Fruit fly (Drosophila melanogaster): ENCODE results near the gene CG34299.

The CG34299 gene

DNA sequence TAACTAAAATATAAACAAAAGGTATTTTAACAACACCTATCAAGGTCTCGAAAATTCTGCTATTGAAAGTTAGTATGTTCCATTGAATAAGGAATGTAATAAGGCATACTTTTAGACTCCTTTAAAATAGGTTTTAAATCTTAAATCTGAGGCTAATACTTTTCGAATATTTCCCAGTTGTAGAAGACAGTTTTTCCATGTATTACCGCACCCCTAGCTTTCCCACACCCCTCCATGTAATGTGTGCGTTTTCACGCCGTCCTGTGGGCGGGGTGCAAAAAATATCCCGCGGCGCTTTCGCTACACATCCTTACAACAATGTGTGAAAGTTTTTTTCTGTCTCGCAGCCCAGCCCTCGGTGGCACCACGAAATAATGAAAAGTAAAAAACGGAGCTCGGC, 24.8 kb upstream of the CG34299 start:
- no peak for TF ChIP-seq CG4318 (GFP tag; optimal IDR thresholded peaks at IDR 0.05)
- TF ChIP-seq CG11294 (GFP tag; IDR thresholded peaks at IDR 0.05) = no peak
- TF ChIP-seq CG6792 (GFP tag; optimal IDR thresholded peaks at IDR 0.05) = no peak
- no peak for TF ChIP-seq Hr38 (GFP tag; optimal IDR thresholded peaks at IDR 0.05)
- no peak for TF ChIP-seq Sox102F (GFP tag; optimal IDR thresholded peaks at IDR 0.05)
- no peak for TF ChIP-seq dac (GFP tag; optimal IDR thresholded peaks at IDR 0.05)
- no peak for TF ChIP-seq topi (GFP tag; optimal IDR thresholded peaks at IDR 0.05)
- TF ChIP-seq CG34406 (GFP tag; optimal IDR thresholded peaks at IDR 0.05) = no peak
- TF ChIP-seq CG16779 (tag; optimal IDR thresholded peaks at IDR 0.05) = no peak

DNA sequence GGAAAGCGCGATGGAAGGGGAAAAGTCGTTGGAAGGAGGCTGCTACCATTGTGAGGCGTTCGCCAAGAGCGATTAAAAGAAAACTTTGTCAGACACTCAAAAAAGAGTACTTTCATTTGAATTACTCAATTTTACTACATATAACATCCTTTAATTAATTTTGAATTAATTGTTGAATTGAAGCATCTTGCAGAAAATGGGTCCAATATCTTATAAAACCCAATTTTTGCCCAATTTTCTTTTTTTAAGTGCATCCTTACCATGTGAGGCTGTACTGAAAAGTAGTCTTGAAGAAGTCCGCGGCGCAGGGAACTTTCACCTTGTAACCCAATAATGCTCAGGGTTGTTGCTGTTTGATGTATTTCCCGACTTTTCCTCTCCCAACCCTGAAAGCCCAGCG, 14.1 kb upstream of the CG34299 start:
- TF ChIP-seq achi (GFP tag; optimal IDR thresholded peaks at IDR 0.05) = no peak
- TF ChIP-seq Ets21C (GFP tag; optimal IDR thresholded peaks at IDR 0.05) = no peak
- no peak for TF ChIP-seq CG15336 (GFP tag; IDR thresholded peaks at IDR 0.05)
- no peak for TF ChIP-seq pdm3 (GFP tag; optimal IDR thresholded peaks at IDR 0.05)
- TF ChIP-seq Blimp-1 (GFP tag; optimal IDR thresholded peaks at IDR 0.05) = no peak
- TF ChIP-seq Hr4 (GFP tag; optimal IDR thresholded peaks at IDR 0.05) = no peak
- TF ChIP-seq CG3032 (tag; optimal IDR thresholded peaks at IDR 0.05) = no peak
- no peak for TF ChIP-seq vri (GFP tag; optimal IDR thresholded peaks at IDR 0.05)
- TF ChIP-seq Eip78C (GFP tag) = no peak
- no peak for TF ChIP-seq CG8632 (GFP tag; optimal IDR thresholded peaks at IDR 0.05)
- no peak for TF ChIP-seq CG31627 (GFP tag; optimal IDR thresholded peaks at IDR 0.05)
- TF ChIP-seq Sox102F (GFP tag; optimal IDR thresholded peaks at IDR 0.05) = no peak
- no peak for TF ChIP-seq fd59A (GFP tag; optimal IDR thresholded peaks at IDR 0.05)
- no peak for TF ChIP-seq topi (GFP tag; optimal IDR thresholded peaks at IDR 0.05)
- no peak for TF ChIP-seq dsx (GFP tag; optimal IDR thresholded peaks at IDR 0.05; ENCODE audit: poor library complexity, severe bottlenecking)
- no peak for TF ChIP-seq CG8319 (GFP tag; optimal IDR thresholded peaks at IDR 0.05)
- no peak for TF ChIP-seq Eip93F (GFP tag; optimal IDR thresholded peaks at IDR 0.05)
- no peak for TF ChIP-seq CG4318 (GFP tag; optimal IDR thresholded peaks at IDR 0.05)
- no peak for TF ChIP-seq salr (GFP tag; optimal IDR thresholded peaks at IDR 0.05)
- TF ChIP-seq Gug (GFP tag; IDR thresholded peaks at IDR 0.05) = no peak

DNA sequence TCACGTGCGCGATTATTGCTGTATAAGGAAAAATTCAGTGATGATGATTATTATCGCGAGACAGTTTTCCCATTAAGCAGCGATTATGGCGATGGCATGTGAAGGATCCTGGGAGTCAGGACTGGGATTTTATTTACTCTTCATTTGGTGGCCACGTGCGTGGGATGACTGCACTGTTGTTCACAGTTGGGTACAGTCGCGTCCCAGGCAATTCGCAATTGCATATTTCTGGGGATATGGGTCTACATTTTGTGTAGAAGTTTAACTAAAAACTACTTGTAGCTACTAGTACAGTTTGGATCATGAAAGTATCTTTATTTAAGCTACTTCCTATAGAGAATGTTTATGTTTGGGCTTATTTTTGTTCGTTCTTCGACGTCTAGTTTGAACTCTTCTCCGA, 12.4 kb upstream of the CG34299 start:
- no peak for TF ChIP-seq Hr38 (GFP tag; optimal IDR thresholded peaks at IDR 0.05)
- no peak for TF ChIP-seq CG3032 (tag; optimal IDR thresholded peaks at IDR 0.05)
- TF ChIP-seq fkh (GFP tag; optimal IDR thresholded peaks at IDR 0.05) = no peak
- TF ChIP-seq CG7368 (GFP tag; optimal IDR thresholded peaks at IDR 0.05) = no peak
- TF ChIP-seq Lpt (GFP tag; optimal IDR thresholded peaks at IDR 0.05) = no peak
- no peak for TF ChIP-seq topi (GFP tag; optimal IDR thresholded peaks at IDR 0.05)
- TF ChIP-seq Sox102F (GFP tag; optimal IDR thresholded peaks at IDR 0.05) = no peak
- no peak for TF ChIP-seq Met (GFP tag; optimal IDR thresholded peaks at IDR 0.05)
- no peak for TF ChIP-seq CG8319 (GFP tag; optimal IDR thresholded peaks at IDR 0.05)
- TF ChIP-seq Gug (GFP tag; IDR thresholded peaks at IDR 0.05) = no peak
- no peak for TF ChIP-seq Ets21C (GFP tag; optimal IDR thresholded peaks at IDR 0.05)
- no peak for TF ChIP-seq CG11762 (GFP tag; optimal IDR thresholded peaks at IDR 0.05; ENCODE audit: insufficient read depth)
- TF ChIP-seq lz (GFP tag; optimal IDR thresholded peaks at IDR 0.05) = no peak
- TF ChIP-seq Ets96B (tag; optimal IDR thresholded peaks at IDR 0.05) = no peak

DNA sequence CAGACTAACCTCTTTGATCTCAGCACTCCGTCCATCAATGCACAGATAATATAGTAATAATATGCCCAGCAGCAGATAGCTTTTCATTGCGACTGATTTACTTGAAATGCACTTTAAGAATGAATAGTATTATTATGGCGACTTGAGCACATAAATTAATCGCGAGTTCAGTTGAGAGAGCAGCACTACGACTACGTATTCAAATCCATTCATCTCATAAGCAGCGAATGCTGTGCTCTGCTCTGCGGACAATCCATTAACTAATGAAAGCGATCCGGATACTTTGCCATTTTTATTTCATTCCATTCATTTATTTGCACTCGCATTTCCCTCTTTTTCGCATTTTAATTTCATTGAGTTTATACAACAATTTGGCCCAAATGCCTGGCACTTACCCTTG, 11.7 kb upstream of the CG34299 start, which contains the start of gene CG43448:
Gene CG43448 (minus strand): TSS at position 101 of the 400 bp plus-strand sequence.
- TF ChIP-seq salr (GFP tag; optimal IDR thresholded peaks at IDR 0.05) = no peak
- no peak for TF ChIP-seq dsx (GFP tag; optimal IDR thresholded peaks at IDR 0.05; ENCODE audit: poor library complexity, severe bottlenecking)
- TF ChIP-seq CG1621 (tag; optimal IDR thresholded peaks at IDR 0.05) = no peak
- TF ChIP-seq eg (GFP tag; IDR thresholded peaks at IDR 0.05) = no peak
- TF ChIP-seq Lpt (GFP tag; optimal IDR thresholded peaks at IDR 0.05) = no peak
- no peak for TF ChIP-seq Smox (GFP tag; optimal IDR thresholded peaks at IDR 0.05)
- no peak for TF ChIP-seq CG6808 (GFP tag; optimal IDR thresholded peaks at IDR 0.05)
- TF ChIP-seq OdsH (GFP tag; optimal IDR thresholded peaks at IDR 0.05) = no peak
- TF ChIP-seq CG7368 (GFP tag; optimal IDR thresholded peaks at IDR 0.05) = no peak

All from whole organism, prepupa.